Fruit fly (Drosophila melanogaster): ENCODE measurements around the gene CG10283.

The CG10283 gene

dm6 chr2L:18504881-18505280 lies 20.6 kb upstream of the CG10283 start (continued):
- TF ChIP-seq CG11294 (GFP tag; IDR thresholded peaks at IDR 0.05) (peak; percentile 23; the same call in 1 of the 2 replicates), Hr39 (GFP tag; optimal IDR thresholded peaks at IDR 0.05) (peak; percentile 45), Sox15 (GFP tag; optimal IDR thresholded peaks at IDR 0.05) (peak; percentile 19), CG10631 (GFP tag; optimal IDR thresholded peaks at IDR 0.05) (peak; percentile 76), Eip78C (GFP tag) (peak; percentile 92), topi (GFP tag; optimal IDR thresholded peaks at IDR 0.05) (peak; percentile 47), cyc (GFP tag; optimal IDR thresholded peaks at IDR 0.05) (peak; percentile 41), Smox (GFP tag; optimal IDR thresholded peaks at IDR 0.05) (peak; percentile 30)

dm6 chr2L:18503760-18504159 lies 19.4 kb upstream of the CG10283 start, which contains the start of gene kon:
Gene kon (minus strand): TSS chr2L:18503978.
- TF ChIP-seq Eip78C (GFP tag) (peak; percentile 67), Gug (GFP tag; IDR thresholded peaks at IDR 0.05) (no peak), eg (GFP tag; IDR thresholded peaks at IDR 0.05) (peak; percentile 41; the same call in 2 of the 3 replicates), CG15336 (GFP tag; IDR thresholded peaks at IDR 0.05) (0 out of 2 replicates have a peak, but pooled peaks have one; percentile 26), Hr4 (GFP tag; optimal IDR thresholded peaks at IDR 0.05) (no peak), CG6163 (GFP tag; IDR thresholded peaks at IDR 0.05) (peak; percentile 49; the same call in 1 of the 3 replicates)

dm6 chr2L:18499900-18500299 lies 15.6 kb upstream of the CG10283 start:
- no peak for TF ChIP-seq Sox102F (GFP tag; optimal IDR thresholded peaks at IDR 0.05)
- no peak for TF ChIP-seq CG8632 (GFP tag; optimal IDR thresholded peaks at IDR 0.05)
- peak; percentile 61 for TF ChIP-seq CG32006 (GFP tag; optimal IDR thresholded peaks at IDR 0.05)
- TF ChIP-seq Lpt (GFP tag; optimal IDR thresholded peaks at IDR 0.05): no peak
- TF ChIP-seq CG4318 (GFP tag; optimal IDR thresholded peaks at IDR 0.05): no peak
- no peak for TF ChIP-seq CG7368 (GFP tag; optimal IDR thresholded peaks at IDR 0.05)
- TF ChIP-seq Blimp-1 (GFP tag; optimal IDR thresholded peaks at IDR 0.05): no peak
- no peak for TF ChIP-seq acj6 (GFP tag; optimal IDR thresholded peaks at IDR 0.05)
- peak; percentile 25 for TF ChIP-seq Hr4 (GFP tag; optimal IDR thresholded peaks at IDR 0.05)
- no peak for TF ChIP-seq lz (GFP tag; optimal IDR thresholded peaks at IDR 0.05)
- TF ChIP-seq svp (GFP tag): peak; percentile 54
- TF ChIP-seq CG3032 (tag; optimal IDR thresholded peaks at IDR 0.05): no peak
- TF ChIP-seq pdm3 (GFP tag; optimal IDR thresholded peaks at IDR 0.05): no peak
- TF ChIP-seq Eip78C (GFP tag): peak; percentile 34
- TF ChIP-seq dac (GFP tag; optimal IDR thresholded peaks at IDR 0.05): no peak

dm6 chr2L:18496834-18497233 lies 12.5 kb upstream of the CG10283 start:
- no peak for TF ChIP-seq fd85E (GFP tag; optimal IDR thresholded peaks at IDR 0.05)
- no peak for TF ChIP-seq Eip93F (GFP tag; optimal IDR thresholded peaks at IDR 0.05)
- no peak for TF ChIP-seq CG10669 (GFP tag; optimal IDR thresholded peaks at IDR 0.05)
- no peak for TF ChIP-seq Smox (GFP tag; optimal IDR thresholded peaks at IDR 0.05)
- TF ChIP-seq ss (GFP tag; optimal IDR thresholded peaks at IDR 0.05): no peak
- TF ChIP-seq CG9139 (GFP tag; optimal IDR thresholded peaks at IDR 0.05): no peak
- peak; percentile 26 for TF ChIP-seq Eip78C (GFP tag)
- TF ChIP-seq fkh (GFP tag; optimal IDR thresholded peaks at IDR 0.05): peak; percentile 37
- TF ChIP-seq achi (GFP tag; optimal IDR thresholded peaks at IDR 0.05): no peak

- TF ChIP-seq CG6276 (GFP tag; optimal IDR thresholded peaks at IDR 0.05): peak; percentile 56
- no peak for TF ChIP-seq Smox (GFP tag; optimal IDR thresholded peaks at IDR 0.05)
- peak; percentile 34 for TF ChIP-seq CG3919 (GFP tag; optimal IDR thresholded peaks at IDR 0.05)
- no peak for TF ChIP-seq spab (GFP tag; optimal IDR thresholded peaks at IDR 0.05)
- no peak for TF ChIP-seq Met (GFP tag; optimal IDR thresholded peaks at IDR 0.05)
- TF ChIP-seq pdm3 (GFP tag; optimal IDR thresholded peaks at IDR 0.05): no peak
- TF ChIP-seq topi (GFP tag; optimal IDR thresholded peaks at IDR 0.05): no peak
- no peak for TF ChIP-seq Sox15 (GFP tag; optimal IDR thresholded peaks at IDR 0.05)
- TF ChIP-seq CG15336 (GFP tag; IDR thresholded peaks at IDR 0.05): peak; percentile 88
- no peak for TF ChIP-seq CG11294 (GFP tag; IDR thresholded peaks at IDR 0.05)
- no peak for TF ChIP-seq Sox14 (GFP tag; optimal IDR thresholded peaks at IDR 0.05)
- TF ChIP-seq lz (GFP tag; optimal IDR thresholded peaks at IDR 0.05): no peak
- no peak for TF ChIP-seq CG7368 (GFP tag; optimal IDR thresholded peaks at IDR 0.05)
- TF ChIP-seq fkh (GFP tag; optimal IDR thresholded peaks at IDR 0.05): no peak
- peak; percentile 47 for TF ChIP-seq dac (GFP tag; optimal IDR thresholded peaks at IDR 0.05)
- peak; percentile 79 for TF ChIP-seq CG8119 (GFP tag; IDR thresholded peaks at IDR 0.05)
- no peak for TF ChIP-seq Blimp-1 (GFP tag; optimal IDR thresholded peaks at IDR 0.05)
- no peak for TF ChIP-seq svp (GFP tag)
- no peak for TF ChIP-seq Eip93F (GFP tag; optimal IDR thresholded peaks at IDR 0.05)
- TF ChIP-seq CG11902 (GFP tag; optimal IDR thresholded peaks at IDR 0.05): no peak
- TF ChIP-seq acj6 (GFP tag; optimal IDR thresholded peaks at IDR 0.05): no peak
- no peak for TF ChIP-seq CG31627 (GFP tag; optimal IDR thresholded peaks at IDR 0.05)
- peak; percentile 15 for TF ChIP-seq CG10631 (GFP tag; optimal IDR thresholded peaks at IDR 0.05)
- TF ChIP-seq CG4318 (GFP tag; optimal IDR thresholded peaks at IDR 0.05): peak; percentile 64
- no peak for TF ChIP-seq Lpt (GFP tag; optimal IDR thresholded peaks at IDR 0.05)
- peak; percentile 4 for TF ChIP-seq fd59A (GFP tag; optimal IDR thresholded peaks at IDR 0.05)
- TF ChIP-seq CG11762 (GFP tag; optimal IDR thresholded peaks at IDR 0.05; ENCODE audit: insufficient read depth): no peak
Measured at dm6 chr2L:18493122-18493521, 8.8 kb upstream of the CG10283 start.
